Worm (Caenorhabditis elegans) whole organism, L1 larva: ENCODE data around the gene inx-2.

Experiments used
- aha-1 ChIP-seq: fragments of 150-350 bp; optimal IDR thresholded peaks from 2 replicates; lab custom pipeline; 2014; ENCODE audit warnings: missing biosample characterization, missing genetic modification characterization
- blmp-1 ChIP-seq: fragments of 150-350 bp; optimal IDR thresholded peaks from 2 replicates; lab custom pipeline; 2014; ENCODE audit warnings: missing biosample characterization, missing genetic modification characterization
- egl-27 ChIP-seq, 2 experiments: fragments of 150-350 bp in 1 of 2; sonication (generic microtip); optimal IDR thresholded peaks; 3 replicates each; lab custom pipeline; 2017 to 2018; ENCODE audit warnings: missing biosample characterization in 2 of 2, missing genetic modification characterization in 2 of 2, missing genetic modification reagents in 2 of 2
- fkh-10 ChIP-seq: sonication (generic microtip); optimal IDR thresholded peaks from 2 replicates; lab custom pipeline; 2017; ENCODE audit warnings: missing biosample characterization, missing genetic modification reagents, missing genetic modification characterization
- lin-39 ChIP-seq: fragments of 150-350 bp; optimal IDR thresholded peaks from 2 replicates; lab custom pipeline; 2014; ENCODE audit warnings: missing biosample characterization, missing genetic modification reagents, missing genetic modification characterization
- mep-1 ChIP-seq: fragments of 150-350 bp; optimal IDR thresholded peaks from 2 replicates; lab custom pipeline; 2014; ENCODE audit warnings: missing biosample characterization, missing genetic modification characterization
- nhr-237 ChIP-seq: fragments of 150-350 bp; optimal IDR thresholded peaks from 2 replicates; lab custom pipeline; 2014; ENCODE audit warnings: missing biosample characterization, missing genetic modification characterization
- nhr-84 ChIP-seq: sonication (generic microtip); optimal IDR thresholded peaks from 2 replicates; lab custom pipeline; 2017; ENCODE audit warnings: missing biosample characterization, missing genetic modification characterization

DNA sequence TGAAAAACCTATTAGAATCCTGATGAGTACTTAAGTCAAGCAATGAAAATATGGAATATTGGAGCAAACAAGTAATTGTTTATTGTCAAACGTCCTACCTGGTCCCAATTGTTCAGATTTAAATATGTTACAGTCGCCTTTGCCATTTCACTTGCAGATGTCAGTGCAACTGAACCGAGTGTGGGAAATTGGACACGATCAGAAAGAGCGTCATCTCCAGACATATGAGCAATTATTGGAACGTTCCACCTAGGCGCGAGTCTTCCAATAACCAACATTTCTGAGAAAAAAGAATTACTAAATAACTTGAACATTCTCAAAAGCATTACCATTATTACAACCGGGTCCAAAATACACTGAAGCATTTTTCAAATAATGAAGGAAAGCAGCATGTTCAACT lies 40.6 kb upstream of the inx-2 start:
- TF ChIP-seq blmp-1 (tag; lab: Kevin White, UChicago), result no peak
- TF ChIP-seq mep-1 (tag; lab: Kevin White, UChicago), result no peak
- no peak for TF ChIP-seq egl-27 (tag; optimal IDR thresholded peaks at IDR 0.05; lab: Kevin White, UChicago)
- no peak for TF ChIP-seq fkh-10 (GFP tag; lab: Kevin White, UChicago)
- no peak for TF ChIP-seq nhr-84 (tag; lab: Kevin White, UChicago)
- no peak for TF ChIP-seq lin-39 (tag; lab: Kevin White, UChicago)
- no peak for TF ChIP-seq nhr-237 (tag; lab: Kevin White, UChicago)
- TF ChIP-seq aha-1 (tag; lab: Kevin White, UChicago), result no peak
